Worm (Caenorhabditis elegans): Measurements from ENCODE around the gene srh-67.

ce11 chrII:12530958-12531357, 22.2 kb downstream of the srh-67 start, which contains the start of gene srx-120:
- TF ChIP-seq ztf-11 (tag; optimal IDR thresholded peaks at IDR 0.05) (no peak), ceh-9 (tag; optimal IDR thresholded peaks at IDR 0.05) (no peak), nhr-11 (tag; optimal IDR thresholded peaks at IDR 0.05) (no peak)

Measured in whole organism, L3 larva.